Fruit fly (Drosophila melanogaster) whole organism, embryonic: ENCODE results near the gene Diedel2.

Experiments
- Atf-2 ChIP-seq: fragments of 200-800 bp; sonication (Bioruptor generic); optimal IDR thresholded peaks from 2 replicates; lab custom pipeline; 2016; ENCODE audit warnings: missing biosample characterization, missing genetic modification characterization
- Bteb2 ChIP-seq: fragments of 200-800 bp; sonication (Bioruptor generic); optimal IDR thresholded peaks from 2 replicates; lab custom pipeline; 2016; ENCODE audit warnings: missing biosample characterization, missing genetic modification characterization
- CG1024 ChIP-seq: fragments of 200-800 bp; sonication (Bioruptor generic); IDR thresholded peaks from 2 replicates; pipeline ENCODE4 v1.3.6; 2022; ENCODE audit warnings: missing biosample characterization, missing genetic modification characterization
- CG10431 ChIP-seq: fragments of 200-800 bp; sonication (Bioruptor generic); optimal IDR thresholded peaks from 3 replicates; lab custom pipeline; 2018; ENCODE audit warnings: missing biosample characterization, mild to moderate bottlenecking, missing genetic modification characterization
- CG11560 ChIP-seq: fragments of 200-800 bp; sonication (Bioruptor generic); IDR thresholded peaks from 3 replicates; pipeline ENCODE4 v1.3.6; 2022; ENCODE audit warnings: missing biosample characterization, missing genetic modification characterization
- CG12219 ChIP-seq: fragments of 200-800 bp; sonication (Bioruptor generic); optimal IDR thresholded peaks from 3 replicates; lab custom pipeline; 2018; ENCODE audit warnings: missing biosample characterization, mild to moderate bottlenecking, missing genetic modification characterization
- CG13287 ChIP-seq: fragments of 200-800 bp; sonication (Bioruptor generic); IDR thresholded peaks from 2 replicates; pipeline ENCODE4 v1.3.6; 2022; ENCODE audit warnings: missing biosample characterization, missing genetic modification characterization; ENCODE audit not compliant: partially characterized antibody
- CG14441 ChIP-seq: fragments of 200-800 bp; sonication (Bioruptor generic); IDR thresholded peaks from 2 replicates; pipeline ENCODE4 v1.3.6; 2022; ENCODE audit warnings: missing biosample characterization, missing genetic modification characterization
- CG15479 ChIP-seq: fragments of 200-800 bp; sonication (Bioruptor generic); optimal IDR thresholded peaks from 3 replicates; lab custom pipeline; 2019; ENCODE audit warnings: missing biosample characterization, mild to moderate bottlenecking, missing genetic modification characterization, moderate library complexity
- CG16779 ChIP-seq: fragments of 200-800 bp; sonication (Bioruptor generic); IDR thresholded peaks from 2 replicates; pipeline ENCODE4 v1.3.6; 2022; ENCODE audit warnings: missing biosample characterization, missing genetic modification characterization
- CG17802 ChIP-seq: fragments of 200-800 bp; sonication (Bioruptor generic); optimal IDR thresholded peaks from 2 replicates; lab custom pipeline; 2018; ENCODE audit warnings: missing biosample characterization, mild to moderate bottlenecking, missing genetic modification characterization, moderate library complexity
- CG17829 ChIP-seq: fragments of 200-800 bp; optimal IDR thresholded peaks from 2 replicates; lab custom pipeline; 2019; ENCODE audit warnings: missing biosample characterization, mild to moderate bottlenecking, missing genetic modification characterization, moderate library complexity
- CG2678 ChIP-seq: fragments of 200-800 bp; sonication (Bioruptor generic); optimal IDR thresholded peaks from 3 replicates; lab custom pipeline; 2019; ENCODE audit warnings: missing biosample characterization, mild to moderate bottlenecking, missing genetic modification characterization, moderate library complexity
- CG2875 ChIP-seq: fragments of 200-800 bp; sonication (Bioruptor generic); optimal IDR thresholded peaks from 2 replicates; lab custom pipeline; 2017; ENCODE audit warnings: missing biosample characterization, mild to moderate bottlenecking, missing genetic modification characterization, missing genetic modification reagents
- CG3065 ChIP-seq: fragments of 200-800 bp; sonication (Bioruptor generic); optimal IDR thresholded peaks from 2 replicates; lab custom pipeline; 2016; ENCODE audit warnings: missing biosample characterization, missing genetic modification characterization
- CG31365 ChIP-seq: fragments of 200-800 bp; sonication (Bioruptor generic); optimal IDR thresholded peaks from 2 replicates; lab custom pipeline; 2018; ENCODE audit warnings: missing biosample characterization, mild to moderate bottlenecking, missing genetic modification characterization
- CG3838 ChIP-seq: fragments of 200-800 bp; sonication (Bioruptor generic); optimal IDR thresholded peaks from 3 replicates; lab custom pipeline; 2016; ENCODE audit warnings: missing biosample characterization, missing genetic modification characterization
- CG6791 ChIP-seq: fragments of 200-800 bp; sonication (Bioruptor generic); IDR thresholded peaks from 3 replicates; pipeline ENCODE4 v1.3.6; 2022; ENCODE audit warnings: missing biosample characterization, missing genetic modification characterization; ENCODE audit not compliant: partially characterized antibody
- CG6813 ChIP-seq: fragments of 200-800 bp; sonication (Bioruptor generic); optimal IDR thresholded peaks from 2 replicates; lab custom pipeline; 2017; ENCODE audit warnings: missing biosample characterization, missing genetic modification characterization, mild to moderate bottlenecking, moderate library complexity, missing genetic modification reagents
- CG7839 ChIP-seq: fragments of 200-800 bp; sonication (Bioruptor generic); optimal IDR thresholded peaks from 3 replicates; lab custom pipeline; 2018; ENCODE audit warnings: missing biosample characterization, mild to moderate bottlenecking, missing genetic modification characterization, moderate library complexity
- CG8290 ChIP-seq, 3 experiments: fragments of 200-800 bp; sonication (Bioruptor generic); optimal IDR thresholded peaks; 2 replicates each; lab custom pipeline; 2016 to 2019; ENCODE audit warnings: missing biosample characterization in 3 of 3, missing genetic modification characterization in 3 of 3, mild to moderate bottlenecking in 2 of 3, moderate library complexity in 1 of 3
- CG9215 ChIP-seq: fragments of 200-800 bp; sonication (Bioruptor generic); IDR thresholded peaks from 2 replicates; pipeline ENCODE4 v1.3.6; 2022; ENCODE audit warnings: missing biosample characterization, missing genetic modification characterization
- CG9727 ChIP-seq: fragments of 200-800 bp; sonication (Bioruptor generic); optimal IDR thresholded peaks from 3 replicates; lab custom pipeline; 2017; ENCODE audit warnings: missing biosample characterization, mild to moderate bottlenecking, missing genetic modification characterization
- Drgx ChIP-seq: fragments of 200-800 bp; sonication (Bioruptor generic); IDR thresholded peaks from 2 replicates; pipeline ENCODE4 v1.3.6; 2022; ENCODE audit warnings: missing biosample characterization, missing genetic modification characterization
- E2f1 ChIP-seq: fragments of 200-800 bp; sonication (Bioruptor generic); IDR thresholded peaks from 2 replicates; pipeline ENCODE4 v1.3.6; 2022; ENCODE audit warnings: missing biosample characterization, missing genetic modification characterization
- Fer1 ChIP-seq: fragments of 200-800 bp; sonication (Bioruptor generic); optimal IDR thresholded peaks from 2 replicates; lab custom pipeline; 2017; ENCODE audit warnings: missing biosample characterization, mild to moderate bottlenecking, missing genetic modification characterization
- Hr51 ChIP-seq, 2 experiments: fragments of 200-800 bp; sonication (Bioruptor generic); optimal IDR thresholded peaks; 2 replicates in 1 of 2; 3 replicates in 1 of 2; lab custom pipeline; 2016 to 2018; ENCODE audit warnings: missing biosample characterization in 2 of 2, missing genetic modification characterization in 2 of 2, mild to moderate bottlenecking in 1 of 2, moderate library complexity in 1 of 2
- Lhr ChIP-seq: fragments of 200-800 bp; sonication (Bioruptor generic); optimal IDR thresholded peaks from 3 replicates; lab custom pipeline; 2017; ENCODE audit warnings: mild to moderate bottlenecking, missing biosample characterization, missing genetic modification reagents, missing genetic modification characterization
- Med ChIP-seq: fragments of 200-800 bp; sonication (Bioruptor generic); peaks from one replicate; lab custom pipeline; 2016; ENCODE audit warnings: missing biosample characterization, missing genetic modification characterization, mild to moderate bottlenecking, inconsistent platforms, moderate library complexity
- Sox102F ChIP-seq: fragments of 200-800 bp; sonication (Bioruptor generic); optimal IDR thresholded peaks from 2 replicates; lab custom pipeline; 2018; ENCODE audit warnings: missing biosample characterization, mild to moderate bottlenecking, missing genetic modification characterization, moderate library complexity
- bigmax ChIP-seq: fragments of 200-800 bp; sonication (Bioruptor generic); optimal IDR thresholded peaks from 2 replicates; lab custom pipeline; 2018; ENCODE audit warnings: missing biosample characterization, mild to moderate bottlenecking, missing genetic modification characterization
- cad ChIP-seq: fragments of >200 bp; optimal IDR thresholded peaks from 2 replicates; lab custom pipeline; 2017; ENCODE audit warnings: missing biosample characterization, missing genetic modification characterization
- caup ChIP-seq: fragments of 200-800 bp; sonication (Bioruptor generic); optimal IDR thresholded peaks from 3 replicates; lab custom pipeline; 2017; ENCODE audit warnings: missing biosample characterization, mild to moderate bottlenecking, missing genetic modification characterization, moderate library complexity; ENCODE audit not compliant: severe bottlenecking
- en ChIP-seq: fragments of 200-800 bp; sonication (Bioruptor generic); optimal IDR thresholded peaks from 2 replicates; lab custom pipeline; 2016; ENCODE audit warnings: missing biosample characterization, missing genetic modification characterization
- exex ChIP-seq: fragments of 200-800 bp; sonication (Bioruptor generic); optimal IDR thresholded peaks from 4 replicates; lab custom pipeline; 2018; ENCODE audit warnings: missing biosample characterization, mild to moderate bottlenecking, missing genetic modification characterization, moderate library complexity
- ind ChIP-seq: fragments of 200-800 bp; sonication (Bioruptor generic); optimal IDR thresholded peaks from 3 replicates; lab custom pipeline; 2016; ENCODE audit warnings: missing biosample characterization, missing genetic modification characterization
- lbe ChIP-seq: fragments of 200-800 bp; sonication (Bioruptor generic); optimal IDR thresholded peaks from 2 replicates; lab custom pipeline; 2016; ENCODE audit warnings: missing biosample characterization, mild to moderate bottlenecking, missing genetic modification characterization
- nerfin-2 ChIP-seq: fragments of 200-800 bp; sonication (Bioruptor generic); IDR thresholded peaks from 2 replicates; pipeline ENCODE4 v1.3.6; 2022; ENCODE audit warnings: missing biosample characterization, missing genetic modification characterization; ENCODE audit not compliant: partially characterized antibody
- rib ChIP-seq: fragments of 200-800 bp; sonication (Bioruptor generic); IDR thresholded peaks from 2 replicates; pipeline ENCODE4 v1.3.6; 2022; ENCODE audit warnings: missing biosample characterization, missing genetic modification characterization
- ro ChIP-seq: fragments of 200-800 bp; sonication (Bioruptor generic); IDR thresholded peaks from 2 replicates; pipeline ENCODE4 v1.3.6; 2022; ENCODE audit warnings: missing biosample characterization, missing genetic modification characterization
- slbo ChIP-seq: fragments of 200-800 bp; sonication (Bioruptor generic); IDR thresholded peaks from 2 replicates; pipeline ENCODE4 v1.3.6; 2022; ENCODE audit warnings: missing biosample characterization, missing genetic modification characterization
- sob ChIP-seq: fragments of 200-800 bp; sonication (Bioruptor generic); IDR thresholded peaks from 2 replicates; pipeline ENCODE4 v1.3.6; 2022; ENCODE audit warnings: missing biosample characterization, missing genetic modification characterization
- vvl ChIP-seq: fragments of 200-800 bp; sonication (Bioruptor generic); IDR thresholded peaks from 2 replicates; pipeline ENCODE4 v1.3.6; 2022; ENCODE audit warnings: missing biosample characterization, missing genetic modification characterization
- wek ChIP-seq: fragments of 200-800 bp; sonication (Bioruptor generic); optimal IDR thresholded peaks from 3 replicates; lab custom pipeline; 2018; ENCODE audit warnings: missing biosample characterization, mild to moderate bottlenecking, missing genetic modification characterization, moderate library complexity
- wor ChIP-seq: fragments of 200-800 bp; sonication (Bioruptor generic); IDR thresholded peaks from 2 replicates; pipeline ENCODE4 v1.3.6; 2022; ENCODE audit warnings: missing biosample characterization, missing genetic modification characterization
- yki ChIP-seq: fragments of >200 bp; optimal IDR thresholded peaks from 3 replicates; lab custom pipeline; 2018

The Diedel2 gene

dm6 chr3R:29618515-29619157 lies 10.4 kb downstream of the Diedel2 start, which contains the start of gene CG1907 (continued):
- peak; percentile 97 for TF ChIP-seq CG8290 (GFP tag; optimal IDR thresholded peaks at IDR 0.05; lab: Kevin White, UChicago)
- peak; percentile 89 to 91 for TF ChIP-seq CG8290 (tag; optimal IDR thresholded peaks at IDR 0.05; lab: Kevin White, UChicago)
- TF ChIP-seq CG16779 (GFP tag; lab: Robert Waterston, UW): peak; percentile 89
- peak; percentile 58 for TF ChIP-seq bigmax (GFP tag; lab: Kevin White, UChicago)
- 0 out of 2 replicates have a peak, but pooled peaks have one; percentile 36 for TF ChIP-seq nerfin-2 (GFP tag; lab: Robert Waterston, UW)
- peak; percentile 95 for TF ChIP-seq Lhr (GFP tag; lab: Kevin White, UChicago)
- peak; percentile 98 for TF ChIP-seq CG14441 (GFP tag; lab: Robert Waterston, UW)
- peak; percentile 99 for TF ChIP-seq CG9727 (GFP tag; lab: Kevin White, UChicago)
- peak; percentile 99 for TF ChIP-seq E2f1 (GFP tag; lab: Robert Waterston, UW)
- TF ChIP-seq CG17802: peak; percentile 85
- TF ChIP-seq cad (GFP tag; lab: Kevin White, UChicago): no peak
- TF ChIP-seq CG9215 (GFP tag; lab: Robert Waterston, UW): peak; percentile 96
- TF ChIP-seq Hr51 (GFP tag; optimal IDR thresholded peaks at IDR 0.05; lab: Kevin White, UChicago): peak; percentile 89 to 98
- TF ChIP-seq caup (GFP tag; lab: Kevin White, UChicago): peak; percentile 99
- TF ChIP-seq CG1024 (GFP tag; lab: Robert Waterston, UW): peak; percentile 97
- TF ChIP-seq CG6791 (GFP tag; lab: Robert Waterston, UW): no peak
- TF ChIP-seq ro (GFP tag; lab: Robert Waterston, UW): peak; percentile 95
- TF ChIP-seq CG10431: peak; percentile 91
- TF ChIP-seq CG17829 (tag; lab: Kevin White, UChicago): peak; percentile 99
- TF ChIP-seq vvl: peak; percentile 99
- peak; percentile 99 for TF ChIP-seq CG6813 (GFP tag; lab: Kevin White, UChicago)

DNA sequence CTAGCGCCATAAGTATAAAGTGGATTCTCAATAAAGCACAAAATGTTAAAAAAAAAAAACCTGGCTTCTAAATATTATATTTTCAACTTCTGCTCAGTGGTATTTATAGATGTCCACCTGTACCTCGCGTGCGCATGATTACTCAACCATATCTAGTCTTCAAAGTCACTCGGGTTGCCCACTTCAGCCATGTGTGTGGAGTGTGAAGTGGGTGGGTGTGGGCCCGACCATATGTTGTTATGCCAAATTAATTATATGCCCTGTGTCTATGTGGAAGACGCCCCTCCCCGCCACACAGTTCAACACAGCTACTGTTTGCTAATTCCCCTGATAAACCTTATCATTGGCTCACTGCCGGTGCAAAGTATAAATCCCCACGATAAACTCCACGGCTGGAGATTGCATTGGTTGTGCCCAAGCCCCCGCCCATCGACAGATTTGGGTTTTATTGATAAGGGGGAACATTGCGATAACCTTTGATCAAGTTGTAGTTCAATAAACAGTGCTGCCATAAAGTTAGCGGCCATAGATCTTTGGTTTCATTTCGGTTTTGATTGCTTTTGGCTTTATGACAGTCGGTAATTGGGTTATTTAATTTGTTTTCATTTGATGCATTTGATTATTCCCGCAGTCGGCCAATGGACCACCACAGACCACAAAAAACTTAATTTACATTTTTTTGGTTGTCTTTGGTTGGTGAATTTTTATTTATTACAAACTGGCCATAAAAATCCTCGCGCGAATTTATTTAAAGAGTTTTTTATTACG lies 12.6 kb downstream of the Diedel2 start:
- TF ChIP-seq CG15479 (GFP tag; lab: Kevin White, UChicago) (no peak), sob (0 out of 2 replicates have a peak, but pooled peaks have one; percentile 27), Med (GFP tag; lab: Kevin White, UChicago) (peak; percentile 74), Atf-2 (GFP tag; lab: Kevin White, UChicago) (no peak), CG3838 (no peak), CG7839 (peak; percentile 12), CG2678 (tag; lab: Kevin White, UChicago) (peak; percentile 23), CG8290 (GFP tag; optimal IDR thresholded peaks at IDR 0.05; lab: Kevin White, UChicago) (no peak), CG8290 (tag; optimal IDR thresholded peaks at IDR 0.05; lab: Kevin White, UChicago) (peak in 1 of 2 experiments; percentile 22), CG12219 (GFP tag; lab: Kevin White, UChicago) (peak; percentile 4), wek (GFP tag; lab: Kevin White, UChicago) (peak; percentile 12), CG3065 (GFP tag; lab: Kevin White, UChicago) (no peak), rib (GFP tag; lab: Robert Waterston, UW) (peak; percentile 61; the same call in 1 of the 2 replicates), exex (tag; lab: Kevin White, UChicago) (peak; percentile 89), Drgx (GFP tag; lab: Robert Waterston, UW) (0 out of 2 replicates have a peak, but pooled peaks have one; percentile 11), Bteb2 (GFP tag; lab: Kevin White, UChicago) (no peak), ind (GFP tag; lab: Kevin White, UChicago) (no peak), CG11560 (tag; lab: Robert Waterston, UW) (no peak), Sox102F (no peak), yki (lab: Kevin White, UChicago) (no peak), CG13287 (GFP tag; lab: Robert Waterston, UW) (no peak), caup (GFP tag; lab: Kevin White, UChicago) (peak; percentile 29), Fer1 (GFP tag; lab: Kevin White, UChicago) (peak; percentile 50), slbo (peak; percentile 26; the same call in 1 of the 2 replicates), CG2875 (GFP tag; lab: Kevin White, UChicago) (no peak), en (GFP tag; lab: Kevin White, UChicago) (no peak), wor (GFP tag; lab: Robert Waterston, UW) (no peak), lbe (no peak), CG31365 (tag; lab: Kevin White, UChicago) (no peak)
